Worm (Caenorhabditis elegans) whole organism, early embryonic: ENCODE measurements around the gene Y53C12A.10.

ENCODE experiments used
- B0310.2 ChIP-seq: sonication (generic microtip); optimal IDR thresholded peaks from 2 replicates; lab custom pipeline; 2016; ENCODE audit warnings: mild to moderate bottlenecking, missing genetic modification characterization, missing compliant biosample characterization
- F13C5.2 ChIP-seq: sonication (generic microtip); optimal IDR thresholded peaks from 2 replicates; lab custom pipeline; 2017; ENCODE audit warnings: mild to moderate bottlenecking, missing genetic modification characterization, inconsistent platforms, missing compliant biosample characterization
- flt-1 ChIP-seq: fragments of 200-800 bp; sonication (Bioruptor generic); IDR thresholded peaks from 2 replicates; pipeline ENCODE4 v1.3.6; 2022; ENCODE audit warnings: missing genetic modification characterization, missing compliant biosample characterization
- hnd-1 ChIP-seq: sonication (generic microtip); optimal IDR thresholded peaks from 2 replicates; lab custom pipeline; 2016; ENCODE audit warnings: missing genetic modification characterization, missing compliant biosample characterization

The Y53C12A.10 gene

DNA sequence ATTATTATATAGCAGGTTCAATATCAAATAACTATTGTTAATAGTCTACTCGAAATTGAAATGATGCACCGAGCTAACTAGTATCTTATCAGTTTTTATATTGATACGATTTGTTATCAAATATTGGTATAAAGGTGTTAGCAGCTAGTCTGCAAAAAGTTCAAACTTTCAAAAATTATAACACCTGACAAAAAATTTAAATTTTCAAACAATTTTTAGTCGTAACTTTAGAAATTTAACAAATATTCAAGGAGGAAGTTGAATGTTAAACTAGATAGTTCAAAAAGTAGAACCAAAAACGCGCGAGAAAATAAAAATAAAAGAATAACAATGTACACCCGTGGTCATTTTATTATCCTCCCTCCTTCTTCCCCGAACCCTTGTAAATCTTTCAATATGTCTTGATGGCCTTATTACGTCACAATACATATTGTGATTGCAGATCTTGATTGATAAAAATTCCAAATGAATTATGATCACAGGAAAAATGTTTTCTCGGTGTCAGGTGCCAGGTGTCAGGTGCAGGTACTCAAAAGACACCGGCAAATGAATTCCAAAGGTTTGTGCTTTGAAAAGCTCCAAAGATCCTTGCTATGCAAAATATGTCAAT is 49.0 kb downstream of the Y53C12A.10 start, which contains the start of gene ZK1307.1:
Gene ZK1307.1, minus strand, starts transcription at position 51 of the 610 bp plus-strand sequence.
- no peak for TF ChIP-seq flt-1 (GFP tag; lab: Robert Waterston, UW)
- TF ChIP-seq F13C5.2 (tag; lab: Kevin White, UChicago): no peak
- no peak for TF ChIP-seq B0310.2 (tag; lab: Kevin White, UChicago)
- TF ChIP-seq hnd-1: no peak
